Fruit fly (Drosophila melanogaster): ENCODE data around the gene Nle.

Gene Nle

dm6 chr2L:606165-606564, 38.2 kb upstream of the Nle start (continued):
- peak; percentile 72 for TF ChIP-seq vri (GFP tag; optimal IDR thresholded peaks at IDR 0.05)
- peak; percentile 92 for TF ChIP-seq CG8119 (GFP tag; IDR thresholded peaks at IDR 0.05)
- TF ChIP-seq CG34406 (GFP tag; optimal IDR thresholded peaks at IDR 0.05) = peak; percentile 50
- TF ChIP-seq CG8632 (GFP tag; optimal IDR thresholded peaks at IDR 0.05) = peak; percentile 44
- peak; percentile 68 for TF ChIP-seq CG7368 (GFP tag; optimal IDR thresholded peaks at IDR 0.05)
- peak; percentile 69 for TF ChIP-seq Smox (GFP tag; optimal IDR thresholded peaks at IDR 0.05)
- TF ChIP-seq fd85E (GFP tag; optimal IDR thresholded peaks at IDR 0.05) = no peak
- peak; percentile 75 for TF ChIP-seq net (GFP tag; optimal IDR thresholded peaks at IDR 0.05)
- TF ChIP-seq CG15336 (GFP tag; IDR thresholded peaks at IDR 0.05) = peak; percentile 94
- TF ChIP-seq Gug (GFP tag; IDR thresholded peaks at IDR 0.05) = peak; percentile 78
- no peak for TF ChIP-seq CG11902 (GFP tag; optimal IDR thresholded peaks at IDR 0.05)
- TF ChIP-seq fd59A (GFP tag; optimal IDR thresholded peaks at IDR 0.05) = peak; percentile 59
- no peak for TF ChIP-seq Eip93F (GFP tag; optimal IDR thresholded peaks at IDR 0.05)
- TF ChIP-seq fkh (GFP tag; optimal IDR thresholded peaks at IDR 0.05) = no peak

DNA sequence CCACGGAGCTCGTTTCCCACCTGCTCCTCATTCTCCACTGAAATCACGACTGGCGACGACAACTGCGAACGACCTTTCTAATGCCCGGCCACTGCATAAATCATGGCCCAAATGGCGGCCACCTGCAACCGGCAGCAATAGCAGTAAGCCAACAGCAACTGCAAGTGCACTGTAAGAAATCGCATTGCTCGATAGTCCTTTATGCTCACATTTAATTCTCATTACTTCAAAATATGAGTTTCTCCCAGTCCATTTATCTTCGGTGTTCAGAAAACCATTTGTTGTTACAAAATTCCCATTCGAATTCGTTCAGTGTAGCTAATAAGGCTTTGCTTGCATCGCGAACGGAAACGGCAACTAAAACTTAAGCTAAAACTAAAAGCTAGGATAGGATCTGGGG, 36.1 kb upstream of the Nle start:
- TF ChIP-seq CG11294 (GFP tag; IDR thresholded peaks at IDR 0.05) (peak; percentile 73), CG10631 (GFP tag; optimal IDR thresholded peaks at IDR 0.05) (peak; percentile 29), eg (GFP tag; IDR thresholded peaks at IDR 0.05) (peak; percentile 88), CG16779 (tag; optimal IDR thresholded peaks at IDR 0.05) (no peak), Eip78C (GFP tag) (peak; percentile 75), Sox15 (GFP tag; optimal IDR thresholded peaks at IDR 0.05) (no peak), Hr4 (GFP tag; optimal IDR thresholded peaks at IDR 0.05) (peak; percentile 82), CG10669 (GFP tag; optimal IDR thresholded peaks at IDR 0.05) (peak; percentile 47), acj6 (GFP tag; optimal IDR thresholded peaks at IDR 0.05) (no peak), CG8319 (GFP tag; optimal IDR thresholded peaks at IDR 0.05) (no peak), Met (GFP tag; optimal IDR thresholded peaks at IDR 0.05) (peak; percentile 11), OdsH (GFP tag; optimal IDR thresholded peaks at IDR 0.05) (peak; percentile 49), CG3032 (tag; optimal IDR thresholded peaks at IDR 0.05) (no peak), net (GFP tag; optimal IDR thresholded peaks at IDR 0.05) (peak; percentile 42), CG32006 (GFP tag; optimal IDR thresholded peaks at IDR 0.05) (peak; percentile 81), Hr39 (GFP tag; optimal IDR thresholded peaks at IDR 0.05) (peak; percentile 23), CG4318 (GFP tag; optimal IDR thresholded peaks at IDR 0.05) (peak; percentile 56), Smox (GFP tag; optimal IDR thresholded peaks at IDR 0.05) (no peak), CG1621 (tag; optimal IDR thresholded peaks at IDR 0.05) (no peak), CG6276 (GFP tag; optimal IDR thresholded peaks at IDR 0.05) (peak; percentile 78), cyc (GFP tag; optimal IDR thresholded peaks at IDR 0.05) (no peak), CG6808 (GFP tag; optimal IDR thresholded peaks at IDR 0.05) (no peak), CG6163 (GFP tag; IDR thresholded peaks at IDR 0.05) (peak; percentile 74), CG11902 (GFP tag; optimal IDR thresholded peaks at IDR 0.05) (no peak), Blimp-1 (GFP tag; optimal IDR thresholded peaks at IDR 0.05) (no peak), CG15336 (GFP tag; IDR thresholded peaks at IDR 0.05) (peak; percentile 75), CG6854 (GFP tag; optimal IDR thresholded peaks at IDR 0.05) (no peak), spab (GFP tag; optimal IDR thresholded peaks at IDR 0.05) (no peak), esn (GFP tag; optimal IDR thresholded peaks at IDR 0.05) (peak; percentile 9), salr (GFP tag; optimal IDR thresholded peaks at IDR 0.05) (peak in 1 of 2 experiments; percentile 21), Sox14 (GFP tag; optimal IDR thresholded peaks at IDR 0.05) (peak; percentile 23), lz (GFP tag; optimal IDR thresholded peaks at IDR 0.05) (no peak), Lpt (GFP tag; optimal IDR thresholded peaks at IDR 0.05) (peak; percentile 46), Eip75B (GFP tag; optimal IDR thresholded peaks at IDR 0.05) (no peak), Eip93F (GFP tag; optimal IDR thresholded peaks at IDR 0.05) (no peak), Gug (GFP tag; IDR thresholded peaks at IDR 0.05) (peak; percentile 74), CG3919 (GFP tag; optimal IDR thresholded peaks at IDR 0.05) (peak; percentile 32), fd85E (GFP tag; optimal IDR thresholded peaks at IDR 0.05) (no peak), Ets96B (tag; optimal IDR thresholded peaks at IDR 0.05) (no peak), CG6792 (GFP tag; optimal IDR thresholded peaks at IDR 0.05) (no peak), fkh (GFP tag; optimal IDR thresholded peaks at IDR 0.05) (no peak), ss (GFP tag; optimal IDR thresholded peaks at IDR 0.05) (no peak), fd59A (GFP tag; optimal IDR thresholded peaks at IDR 0.05) (no peak), CG8632 (GFP tag; optimal IDR thresholded peaks at IDR 0.05) (no peak), topi (GFP tag; optimal IDR thresholded peaks at IDR 0.05) (no peak), CG34406 (GFP tag; optimal IDR thresholded peaks at IDR 0.05) (no peak)

Measured in whole organism, prepupa.